Worm (Caenorhabditis elegans): Measurements from ENCODE around the gene C02B10.6.

- no peak for TF ChIP-seq unc-39 (tag; optimal IDR thresholded peaks at IDR 0.05)
- no peak for TF ChIP-seq R02D3.7 (tag; optimal IDR thresholded peaks at IDR 0.05)
- TF ChIP-seq lin-15B (tag; optimal IDR thresholded peaks at IDR 0.05) = peak; percentile 37
- TF ChIP-seq ceh-16 (tag; optimal IDR thresholded peaks at IDR 0.05) = no peak
- no peak for TF ChIP-seq jun-1 (tag; optimal IDR thresholded peaks at IDR 0.05)
- TF ChIP-seq skn-1 (tag; optimal IDR thresholded peaks at IDR 0.05) = peak; percentile 33
- no peak for TF ChIP-seq zag-1 (tag; optimal IDR thresholded peaks at IDR 0.05)
- no peak for TF ChIP-seq elt-3 (tag; optimal IDR thresholded peaks at IDR 0.05)
- TF ChIP-seq mdl-1 (tag; optimal IDR thresholded peaks at IDR 0.05) = no peak
- TF ChIP-seq snpc-4 (tag; optimal IDR thresholded peaks at IDR 0.05) = peak; percentile 10
- TF ChIP-seq unc-62 (GFP tag; optimal IDR thresholded peaks at IDR 0.05) = no peak
Observed at ce11 chrIV:5090993-5091793, 20.5 kb downstream of the C02B10.6 start, which contains the start of the genes snpn-1 and C02B10.4.
